Worm (Caenorhabditis elegans) whole organism, young adult: Measurements from ENCODE around the gene srx-112.

ENCODE experiments used
- B0019.2 ChIP-seq: fragments of 200-800 bp; sonication (Bioruptor generic); conservative IDR thresholded peaks from 2 replicates; pipeline ENCODE4 v1.3.6; 2022; ENCODE audit warnings: missing genetic modification reagents, missing genetic modification characterization, missing compliant biosample characterization
- B0336.3 ChIP-seq: fragments of 200-800 bp; sonication (Bioruptor generic); IDR thresholded peaks from 2 replicates; pipeline ENCODE4 v1.3.6; 2022; ENCODE audit warnings: missing genetic modification characterization, missing compliant biosample characterization
- D2030.7 ChIP-seq: fragments of 200-800 bp; sonication (Bioruptor generic); IDR thresholded peaks from 2 replicates; pipeline ENCODE4 v1.3.6; 2022; ENCODE audit warnings: missing genetic modification reagents, missing genetic modification characterization, missing compliant biosample characterization
- F39B2.1 ChIP-seq: fragments of 200-800 bp; sonication (Bioruptor generic); IDR thresholded peaks from 2 replicates; pipeline ENCODE4 v1.3.6; 2022; ENCODE audit warnings: missing genetic modification reagents, missing genetic modification characterization, missing compliant biosample characterization
- F57A8.1 ChIP-seq: fragments of 200-800 bp; sonication (Bioruptor generic); optimal IDR thresholded peaks from 2 replicates; lab custom pipeline; 2018; ENCODE audit warnings: mild to moderate bottlenecking, missing genetic modification characterization, moderate library complexity, missing compliant biosample characterization
- K12H6.12 ChIP-seq: fragments of 200-800 bp; sonication (Bioruptor generic); optimal IDR thresholded peaks from 2 replicates; lab custom pipeline; 2018; ENCODE audit warnings: mild to moderate bottlenecking, missing genetic modification characterization, missing compliant biosample characterization
- Y56A3A.18 ChIP-seq: fragments of 200-800 bp; sonication (Bioruptor generic); IDR thresholded peaks from 2 replicates; pipeline ENCODE4 v1.3.6; 2022; ENCODE audit warnings: missing genetic modification reagents, missing genetic modification characterization, missing compliant biosample characterization
- Y67H2A.10 ChIP-seq: fragments of 200-800 bp; sonication (Bioruptor generic); conservative IDR thresholded peaks from 2 replicates; pipeline ENCODE4 v1.3.6; 2022; ENCODE audit warnings: missing genetic modification reagents, missing genetic modification characterization, missing compliant biosample characterization
- Y95B8A.8 ChIP-seq: fragments of 200-800 bp; sonication (Bioruptor generic); IDR thresholded peaks from 2 replicates; pipeline ENCODE4 v1.3.6; 2022; ENCODE audit warnings: missing genetic modification reagents, missing genetic modification characterization, missing compliant biosample characterization
- aptf-3 ChIP-seq: fragments of 200-800 bp; sonication (Bioruptor generic); IDR thresholded peaks from 2 replicates; pipeline ENCODE4 v1.3.6; 2022; ENCODE audit warnings: missing genetic modification characterization, missing compliant biosample characterization
- atf-7 ChIP-seq: sonication (generic microtip); optimal IDR thresholded peaks from 2 replicates; lab custom pipeline; 2017; ENCODE audit warnings: mild to moderate bottlenecking, missing genetic modification characterization, missing compliant biosample characterization
- athp-1 ChIP-seq: sonication (generic microtip); optimal IDR thresholded peaks from 2 replicates; lab custom pipeline; 2017; ENCODE audit warnings: mild to moderate bottlenecking, missing genetic modification characterization, missing compliant biosample characterization
- attf-3 ChIP-seq: fragments of 200-800 bp; sonication (Bioruptor generic); conservative IDR thresholded peaks from 2 replicates; pipeline ENCODE4 v1.3.6; 2022; ENCODE audit warnings: missing genetic modification reagents, missing genetic modification characterization, missing compliant biosample characterization
- attf-6 ChIP-seq: fragments of 200-800 bp; sonication (Bioruptor generic); IDR thresholded peaks from 2 replicates; pipeline ENCODE4 v1.3.6; 2022; ENCODE audit warnings: missing genetic modification reagents, missing genetic modification characterization, missing compliant biosample characterization
- bed-2 ChIP-seq: fragments of 200-800 bp; sonication (Bioruptor generic); IDR thresholded peaks from 2 replicates; pipeline ENCODE4 v1.3.6; 2022; ENCODE audit warnings: missing genetic modification reagents, missing genetic modification characterization, missing compliant biosample characterization
- ceh-100 ChIP-seq: fragments of 200-800 bp; sonication (Bioruptor generic); IDR thresholded peaks from 2 replicates; pipeline ENCODE4 v1.3.6; 2022; ENCODE audit warnings: missing genetic modification reagents, missing genetic modification characterization, missing compliant biosample characterization
- ceh-27 ChIP-seq: fragments of 200-800 bp; sonication (Bioruptor generic); optimal IDR thresholded peaks from 2 replicates; lab custom pipeline; 2018; ENCODE audit warnings: mild to moderate bottlenecking, missing genetic modification characterization, moderate library complexity, missing compliant biosample characterization
- ceh-91 ChIP-seq: fragments of 200-800 bp; sonication (Bioruptor generic); IDR thresholded peaks from 2 replicates; pipeline ENCODE4 v1.3.6; 2022; ENCODE audit warnings: missing genetic modification reagents, missing genetic modification characterization, missing compliant biosample characterization
- die-1 ChIP-seq: sonication (generic microtip); optimal IDR thresholded peaks from 2 replicates; lab custom pipeline; 2016; ENCODE audit warnings: missing genotype, mild to moderate bottlenecking, missing genetic modification characterization, missing compliant biosample characterization
- dox-1 ChIP-seq: fragments of 200-800 bp; sonication (Bioruptor generic); IDR thresholded peaks from 2 replicates; pipeline ENCODE4 v1.3.6; 2022; ENCODE audit warnings: missing genetic modification reagents, missing genetic modification characterization, missing compliant biosample characterization
- efl-1 ChIP-seq: fragments of 150-350 bp; optimal IDR thresholded peaks from 2 replicates; lab custom pipeline; 2014; ENCODE audit warnings: missing biosample characterization, missing genetic modification reagents, missing genetic modification characterization
- egrh-3 ChIP-seq: fragments of 200-800 bp; sonication (Bioruptor generic); IDR thresholded peaks from 2 replicates; pipeline ENCODE4 v1.3.6; 2022; ENCODE audit warnings: missing genetic modification reagents, missing genetic modification characterization, missing compliant biosample characterization
- him-1 ChIP-seq: sonication (generic microtip); optimal IDR thresholded peaks from 2 replicates; lab custom pipeline; 2016; ENCODE audit warnings: missing genotype, missing genetic modification reagents, missing genetic modification characterization, missing compliant biosample characterization
- hrde-1 ChIP-seq: sonication (generic microtip); optimal IDR thresholded peaks from 2 replicates; lab custom pipeline; 2016; ENCODE audit warnings: missing genetic modification characterization, mild to moderate bottlenecking, missing compliant biosample characterization, moderate library complexity, missing genotype, missing genetic modification reagents, borderline replicate concordance
- let-526 ChIP-seq: fragments of 200-800 bp; sonication (Bioruptor generic); IDR thresholded peaks from 2 replicates; pipeline ENCODE4 v1.3.6; 2022; ENCODE audit warnings: missing genetic modification reagents, missing genetic modification characterization, missing compliant biosample characterization
- let-607 ChIP-seq, 2 experiments: fragments of 200-800 bp in 1 of 2; sonication (Bioruptor generic) in 1 of 2; sonication (generic microtip) in 1 of 2; optimal IDR thresholded peaks; 2 replicates each; lab custom pipeline; 2016 to 2018; ENCODE audit warnings: mild to moderate bottlenecking in 2 of 2, missing compliant biosample characterization in 2 of 2, missing genetic modification characterization in 2 of 2, moderate library complexity in 2 of 2, missing genotype in 1 of 2
- lin-54 ChIP-seq: fragments of 200-800 bp; sonication (Bioruptor generic); optimal IDR thresholded peaks from 2 replicates; lab custom pipeline; 2018; ENCODE audit warnings: mild to moderate bottlenecking, missing genetic modification characterization, missing compliant biosample characterization
- mcd-1 ChIP-seq: fragments of 200-800 bp; sonication (Bioruptor generic); IDR thresholded peaks from 2 replicates; pipeline ENCODE4 v1.3.6; 2022; ENCODE audit warnings: missing genetic modification reagents, missing genetic modification characterization, missing compliant biosample characterization
- nfya-2 ChIP-seq: fragments of 200-800 bp; sonication (Bioruptor generic); IDR thresholded peaks from 2 replicates; pipeline ENCODE4 v1.3.6; 2022; ENCODE audit warnings: missing genetic modification reagents, missing genetic modification characterization, missing compliant biosample characterization
- nfyb-1 ChIP-seq: fragments of 200-800 bp; sonication (Bioruptor generic); IDR thresholded peaks from 2 replicates; pipeline ENCODE4 v1.3.6; 2022; ENCODE audit warnings: missing genetic modification reagents, missing genetic modification characterization, missing compliant biosample characterization
- nhr-120 ChIP-seq: fragments of 200-800 bp; sonication (Bioruptor generic); IDR thresholded peaks from 2 replicates; pipeline ENCODE4 v1.3.6; 2022; ENCODE audit warnings: missing genetic modification characterization, missing compliant biosample characterization
- nhr-179 ChIP-seq: sonication (generic microtip); optimal IDR thresholded peaks from 2 replicates; lab custom pipeline; 2016; ENCODE audit warnings: mild to moderate bottlenecking, missing genetic modification characterization, missing compliant biosample characterization
- nhr-80 ChIP-seq: sonication (generic microtip); optimal IDR thresholded peaks from 2 replicates; lab custom pipeline; 2016; ENCODE audit warnings: missing genetic modification characterization, missing compliant biosample characterization
- pbrm-1 ChIP-seq: fragments of 200-800 bp; sonication (Bioruptor generic); IDR thresholded peaks from 2 replicates; pipeline ENCODE4 v1.3.6; 2022; ENCODE audit warnings: missing genetic modification reagents, missing genetic modification characterization, missing compliant biosample characterization
- rec-8 ChIP-seq, 2 experiments: sonication (generic microtip); optimal IDR thresholded peaks; 2 replicates each; lab custom pipeline; 2016; ENCODE audit warnings: mild to moderate bottlenecking in 2 of 2, missing genetic modification characterization in 2 of 2, missing genetic modification reagents in 2 of 2, missing genotype in 2 of 2, missing biosample characterization in 1 of 2, missing compliant biosample characterization in 1 of 2, moderate library complexity in 1 of 2
- rpc-1 ChIP-seq, 2 experiments: fragments of 150-350 bp in 1 of 2; sonication (generic microtip) in 1 of 2; optimal IDR thresholded peaks; 2 replicates each; lab custom pipeline; 2014 to 2018; ENCODE audit warnings: missing biosample characterization in 1 of 2, missing genetic modification characterization in 1 of 2, missing genetic modification reagents in 1 of 2, missing genotype in 1 of 2
- sptf-2 ChIP-seq: fragments of 200-800 bp; sonication (Bioruptor generic); optimal IDR thresholded peaks from 2 replicates; lab custom pipeline; 2018; ENCODE audit warnings: mild to moderate bottlenecking, missing genetic modification characterization, missing compliant biosample characterization
- tbx-9 ChIP-seq: sonication (generic microtip); optimal IDR thresholded peaks from 2 replicates; lab custom pipeline; 2016; ENCODE audit warnings: borderline replicate concordance, missing genetic modification characterization, inconsistent platforms, missing compliant biosample characterization
- tlf-1 ChIP-seq: fragments of 200-800 bp; sonication (Bioruptor generic); optimal IDR thresholded peaks from 2 replicates; lab custom pipeline; 2018; ENCODE audit warnings: mild to moderate bottlenecking, missing genetic modification characterization, missing compliant biosample characterization
- unc-130 ChIP-seq: sonication (generic microtip); optimal IDR thresholded peaks from 2 replicates; lab custom pipeline; 2016; ENCODE audit warnings: missing genetic modification reagents, missing genetic modification characterization, missing compliant biosample characterization
- zim-3 ChIP-seq: sonication (generic microtip); optimal IDR thresholded peaks from 2 replicates; lab custom pipeline; 2017; ENCODE audit warnings: mild to moderate bottlenecking, missing genetic modification characterization, moderate library complexity, missing compliant biosample characterization
- ztf-26 ChIP-seq: sonication (generic microtip); optimal IDR thresholded peaks from 2 replicates; lab custom pipeline; 2017; ENCODE audit warnings: missing genetic modification characterization, missing compliant biosample characterization

The srx-112 gene

ce11 chrII:3752184-3752583 lies 12.2 kb downstream of the srx-112 start, which contains the start of gene sdz-11:
sdz-11 (minus strand) TSS chrII:3752284.
- TF ChIP-seq sptf-2 (GFP tag; lab: Kevin White, UChicago) (no peak), let-526 (no peak), ceh-100 (GFP tag; lab: Robert Waterston, UW) (no peak), atf-7 (tag; lab: Kevin White, UChicago) (no peak), F57A8.1 (GFP tag; lab: Kevin White, UChicago) (no peak), athp-1 (no peak), zim-3 (tag; lab: Kevin White, UChicago) (no peak), hrde-1 (no peak), Y95B8A.8 (GFP tag; lab: Robert Waterston, UW) (no peak), aptf-3 (GFP tag; lab: Robert Waterston, UW) (no peak), F39B2.1 (GFP tag; lab: Robert Waterston, UW) (no peak), rec-8 (tag; optimal IDR thresholded peaks at IDR 0.05; lab: Kevin White, UChicago) (no peak), unc-130 (GFP tag; lab: Kevin White, UChicago) (no peak), ceh-91 (no peak), dox-1 (GFP tag; lab: Robert Waterston, UW) (no peak), nhr-80 (tag; lab: Kevin White, UChicago) (no peak), bed-2 (no peak)
- TF ChIP-seq, all 124 proteins: peak for 0

ce11 chrII:3750685-3751084 lies 13.7 kb downstream of the srx-112 start, which contains the start of gene fbxb-91:
fbxb-91 (minus strand) TSS chrII:3750785.
- TF ChIP-seq nfyb-1 = no peak
- no peak for TF ChIP-seq rpc-1 (optimal IDR thresholded peaks at IDR 0.05; lab: Kevin White, UChicago)
- TF ChIP-seq rpc-1 (tag; optimal IDR thresholded peaks at IDR 0.05; lab: Kevin White, UChicago) = no peak
- no peak for TF ChIP-seq K12H6.12 (tag; lab: Kevin White, UChicago)
- no peak for TF ChIP-seq attf-3
- no peak for TF ChIP-seq attf-6 (GFP tag; lab: Robert Waterston, UW)
- TF ChIP-seq B0336.3 (GFP tag; lab: Robert Waterston, UW) = no peak
- TF ChIP-seq zim-3 (tag; lab: Kevin White, UChicago) = no peak
- TF ChIP-seq hrde-1 = no peak
- no peak for TF ChIP-seq lin-54 (GFP tag; lab: Kevin White, UChicago)
- TF ChIP-seq tlf-1 (GFP tag; lab: Kevin White, UChicago) = no peak
- no peak for TF ChIP-seq nhr-120 (GFP tag; lab: Robert Waterston, UW)
- no peak for TF ChIP-seq Y95B8A.8 (GFP tag; lab: Robert Waterston, UW)
- TF ChIP-seq nfya-2 (GFP tag; lab: Robert Waterston, UW) = no peak
- TF ChIP-seq ztf-26 (tag; lab: Kevin White, UChicago) = no peak
- no peak for TF ChIP-seq D2030.7 (GFP tag; lab: Robert Waterston, UW)

ce11 chrII:3748719-3749118 lies 15.7 kb downstream of the srx-112 start, which contains the start of gene fbxb-90:
fbxb-90 (minus strand) TSS chrII:3748819.
- TF ChIP-seq tbx-9 (tag; lab: Kevin White, UChicago) (no peak), efl-1 (GFP tag; lab: Kevin White, UChicago) (no peak), mcd-1 (GFP tag; lab: Robert Waterston, UW) (no peak), Y67H2A.10 (GFP tag; lab: Robert Waterston, UW) (no peak), B0019.2 (GFP tag; lab: Robert Waterston, UW) (no peak), pbrm-1 (GFP tag; lab: Robert Waterston, UW) (no peak), let-607 (tag; optimal IDR thresholded peaks at IDR 0.05; lab: Kevin White, UChicago) (no peak), F39B2.1 (GFP tag; lab: Robert Waterston, UW) (no peak), ceh-27 (GFP tag; lab: Kevin White, UChicago) (no peak), Y56A3A.18 (no peak), die-1 (no peak), egrh-3 (GFP tag; lab: Robert Waterston, UW) (no peak), D2030.7 (GFP tag; lab: Robert Waterston, UW) (no peak), him-1 (tag; lab: Kevin White, UChicago) (no peak), nfya-2 (GFP tag; lab: Robert Waterston, UW) (no peak), nhr-80 (tag; lab: Kevin White, UChicago) (no peak), nhr-179 (tag; lab: Kevin White, UChicago) (no peak)
- TF ChIP-seq, all 124 proteins: peak for 0
